Worm (Caenorhabditis elegans): ENCODE results near the gene acp-3.

Gene acp-3

ce11 chrII:8405303-8405702 is 31.6 kb downstream of the acp-3 start, which contains the start of gene ubc-24:
ubc-24 (plus strand) TSS chrII:8405603.
- TF ChIP-seq bed-1 (GFP tag; IDR thresholded peaks at IDR 0.05) (no peak), madf-3 (GFP tag; IDR thresholded peaks at IDR 0.05) (no peak), madf-8 (GFP tag; conservative IDR thresholded peaks at IDR 0.05) (no peak), gei-17 (GFP tag; optimal IDR thresholded peaks at IDR 0.05) (no peak), madf-10 (tag; optimal IDR thresholded peaks at IDR 0.05) (no peak), ceh-91 (GFP tag; IDR thresholded peaks at IDR 0.05) (no peak), ztf-25 (GFP tag; IDR thresholded peaks at IDR 0.05) (no peak)

- TF ChIP-seq F22D6.2 (tag; optimal IDR thresholded peaks at IDR 0.05), result no peak
- no peak for TF ChIP-seq lin-26 (GFP tag; IDR thresholded peaks at IDR 0.05)
- no peak for TF ChIP-seq C17E4.6 (GFP tag; IDR thresholded peaks at IDR 0.05)
- no peak for TF ChIP-seq F37B4.10 (GFP tag; IDR thresholded peaks at IDR 0.05)
- no peak for TF ChIP-seq nfyb-1 (GFP tag; IDR thresholded peaks at IDR 0.05)
- no peak for TF ChIP-seq atf-7 (tag; optimal IDR thresholded peaks at IDR 0.05)
- TF ChIP-seq lin-54 (GFP tag; optimal IDR thresholded peaks at IDR 0.05), result no peak
- no peak for TF ChIP-seq egl-44 (GFP tag; IDR thresholded peaks at IDR 0.05)
- no peak for TF ChIP-seq F55B11.4 (tag; optimal IDR thresholded peaks at IDR 0.05; ENCODE audit: borderline replicate concordance, insufficient read depth)
- no peak for TF ChIP-seq aptf-2 (GFP tag; conservative IDR thresholded peaks at IDR 0.05)
These were observed 32.2 kb downstream of the acp-3 start, which contains the start of gene skpo-1 for ce11 chrII:8404748-8405147. skpo-1 (minus strand) TSS chrII:8404848.

- TF ChIP-seq Y67H2A.10 (GFP tag; conservative IDR thresholded peaks at IDR 0.05) (no peak), unc-62 (GFP tag; optimal IDR thresholded peaks at IDR 0.05) (peak; percentile 92), T07F8.4 (tag; optimal IDR thresholded peaks at IDR 0.05) (no peak), F22D6.2 (tag; optimal IDR thresholded peaks at IDR 0.05) (no peak), aptf-2 (GFP tag; conservative IDR thresholded peaks at IDR 0.05) (no peak), nhr-80 (tag; optimal IDR thresholded peaks at IDR 0.05) (peak; percentile 73), nfya-1 (tag; optimal IDR thresholded peaks at IDR 0.05; ENCODE audit: borderline replicate concordance, insufficient read depth) (no peak), hsf-1 (GFP tag; IDR thresholded peaks at IDR 0.05) (no peak), let-607 (tag; optimal IDR thresholded peaks at IDR 0.05) (peak in 1 of 2 experiments; percentile 59), rec-8 (tag; optimal IDR thresholded peaks at IDR 0.05) (no peak), attf-5 (GFP tag; optimal IDR thresholded peaks at IDR 0.05) (no peak)
These were observed 36.9 kb downstream of the acp-3 start for ce11 chrII:8399997-8400396.

ce11 chrII:8399064-8399463 is 37.9 kb downstream of the acp-3 start, which contains the start of gene dod-23:
dod-23 (minus strand) TSS chrII:8399164.
- TF ChIP-seq ztf-3 (GFP tag; optimal IDR thresholded peaks at IDR 0.05) (no peak), egrh-3 (GFP tag; IDR thresholded peaks at IDR 0.05) (no peak), K11D2.4 (GFP tag; IDR thresholded peaks at IDR 0.05) (no peak), nhr-27 (tag; optimal IDR thresholded peaks at IDR 0.05) (no peak), D2030.7 (GFP tag; IDR thresholded peaks at IDR 0.05) (no peak), snpc-4 (GFP tag; optimal IDR thresholded peaks at IDR 0.05) (no peak), snpc-4 (tag; optimal IDR thresholded peaks at IDR 0.05) (no peak), xnd-1 (tag; optimal IDR thresholded peaks at IDR 0.05) (no peak), nhr-179 (tag; optimal IDR thresholded peaks at IDR 0.05) (no peak), F49E8.2 (tag; optimal IDR thresholded peaks at IDR 0.05; ENCODE audit: insufficient read depth) (no peak), mcd-1 (GFP tag; IDR thresholded peaks at IDR 0.05) (no peak), hmg-20 (GFP tag; IDR thresholded peaks at IDR 0.05) (no peak), Y79H2A.3 (GFP tag; conservative IDR thresholded peaks at IDR 0.05) (no peak), lag-1 (GFP tag; IDR thresholded peaks at IDR 0.05) (no peak), lsl-1 (GFP tag; optimal IDR thresholded peaks at IDR 0.05) (no peak), mxl-1 (tag; optimal IDR thresholded peaks at IDR 0.05) (no peak), bed-1 (GFP tag; IDR thresholded peaks at IDR 0.05) (no peak), F23B12.7 (tag; optimal IDR thresholded peaks at IDR 0.05; ENCODE audit: insufficient read depth) (no peak), gei-17 (GFP tag; optimal IDR thresholded peaks at IDR 0.05) (no peak), sea-2 (GFP tag; IDR thresholded peaks at IDR 0.05) (no peak), rcor-1 (GFP tag; IDR thresholded peaks at IDR 0.05) (no peak)

Data from whole organism, young adult.